Worm (Caenorhabditis elegans) whole organism, L3 larva: Measurements from ENCODE around the gene EEED8.14.

Experiments
- daf-12 ChIP-seq: fragments of 150-350 bp; optimal IDR thresholded peaks from 2 replicates; lab custom pipeline; 2014; ENCODE audit warnings: missing biosample characterization, missing genetic modification reagents, missing genetic modification characterization
- fkh-10 ChIP-seq: sonication (generic microtip); optimal IDR thresholded peaks from 2 replicates; lab custom pipeline; 2017; ENCODE audit warnings: missing biosample characterization, missing genetic modification reagents, missing genetic modification characterization
- lin-15B ChIP-seq: fragments of 150-350 bp; optimal IDR thresholded peaks from 2 replicates; lab custom pipeline; 2014; ENCODE audit warnings: missing biosample characterization, missing genetic modification characterization
- lin-39 ChIP-seq: fragments of 150-350 bp; optimal IDR thresholded peaks from 2 replicates; lab custom pipeline; 2018; ENCODE audit warnings: missing biosample characterization, missing genetic modification reagents, missing genetic modification characterization
- nhr-25 ChIP-seq: sonication (generic microtip); optimal IDR thresholded peaks from 2 replicates; lab custom pipeline; 2017; ENCODE audit warnings: missing biosample characterization, missing genetic modification characterization
- unc-62 ChIP-seq: fragments of 150-350 bp; sonication (generic microtip); optimal IDR thresholded peaks from 4 replicates; lab custom pipeline; 2014; ENCODE audit warnings: missing biosample characterization, missing genetic modification reagents, missing genetic modification characterization
- ztf-11 ChIP-seq: fragments of 150-350 bp; optimal IDR thresholded peaks from 2 replicates; lab custom pipeline; 2014; ENCODE audit warnings: missing biosample characterization, missing genetic modification characterization

- TF ChIP-seq nhr-25 (tag; lab: Kevin White, UChicago) (no peak), ztf-11 (tag; lab: Kevin White, UChicago) (no peak), lin-39 (tag; lab: Kevin White, UChicago) (no peak), daf-12 (tag; lab: Kevin White, UChicago) (no peak), unc-62 (no peak), lin-15B (tag; lab: Kevin White, UChicago) (no peak), fkh-10 (GFP tag; lab: Kevin White, UChicago) (no peak)
Measured at ce11 chrII:5418317-5418716, 4.5 kb upstream of the EEED8.14 start.
